Worm (Caenorhabditis elegans) whole organism, L4 larva: ENCODE data around the gene gly-7.

Experiments used
- D1046.2 ChIP-seq: fragments of 200-800 bp; sonication (Bioruptor generic); IDR thresholded peaks from 2 replicates; pipeline ENCODE4 v1.3.6; 2022; ENCODE audit warnings: missing genetic modification characterization, missing compliant biosample characterization
- F10B5.3 ChIP-seq: sonication (generic microtip); optimal IDR thresholded peaks from 2 replicates; lab custom pipeline; 2016; ENCODE audit warnings: mild to moderate bottlenecking, missing genetic modification characterization, missing compliant biosample characterization
- F37D6.2 ChIP-seq: sonication (generic microtip); optimal IDR thresholded peaks from 2 replicates; lab custom pipeline; 2016; ENCODE audit warnings: mild to moderate bottlenecking, missing genetic modification characterization, missing compliant biosample characterization
- F49E8.2 ChIP-seq: sonication (generic microtip); optimal IDR thresholded peaks from 2 replicates; lab custom pipeline; 2016; ENCODE audit warnings: missing compliant biosample characterization, mild to moderate bottlenecking, missing genetic modification characterization, borderline replicate concordance
- T26A8.4 ChIP-seq: fragments of 200-800 bp; sonication (Bioruptor generic); IDR thresholded peaks from 2 replicates; pipeline ENCODE4 v1.3.6; 2022; ENCODE audit warnings: missing genetic modification characterization, missing compliant biosample characterization
- Y48G9A.11 ChIP-seq: fragments of 200-800 bp; sonication (Bioruptor generic); IDR thresholded peaks from 2 replicates; pipeline ENCODE4 v1.3.6; 2022; ENCODE audit warnings: missing genetic modification reagents, missing genetic modification characterization, missing compliant biosample characterization
- Y75B8A.6 ChIP-seq: fragments of 200-800 bp; sonication (Bioruptor generic); IDR thresholded peaks from 2 replicates; pipeline ENCODE4 v1.3.6; 2022; ENCODE audit warnings: missing genetic modification reagents, missing genetic modification characterization, missing compliant biosample characterization
- aly-2 ChIP-seq: sonication (generic microtip); optimal IDR thresholded peaks from 2 replicates; lab custom pipeline; 2018; ENCODE audit warnings: missing biosample characterization, missing genetic modification characterization
- ama-1 ChIP-seq: fragments of 150-350 bp; optimal IDR thresholded peaks from 2 replicates; lab custom pipeline; 2014; ENCODE audit warnings: inconsistent platforms, mixed read lengths
- arid-1 ChIP-seq: fragments of 200-800 bp; sonication (Bioruptor generic); conservative IDR thresholded peaks from 2 replicates; pipeline ENCODE4 v1.3.6; 2022; ENCODE audit warnings: missing genetic modification reagents, missing genetic modification characterization, missing compliant biosample characterization
- ceh-28 ChIP-seq: fragments of 150-350 bp; optimal IDR thresholded peaks from 2 replicates; lab custom pipeline; 2014; ENCODE audit warnings: missing biosample characterization, missing genetic modification reagents, missing genetic modification characterization
- ceh-32 ChIP-seq: sonication (generic microtip); optimal IDR thresholded peaks from 2 replicates; lab custom pipeline; 2016; ENCODE audit warnings: mild to moderate bottlenecking, missing genetic modification characterization, missing compliant biosample characterization; ENCODE audit not compliant: poor library complexity
- ceh-44 ChIP-seq: fragments of 200-800 bp; sonication (Bioruptor generic); IDR thresholded peaks from 2 replicates; pipeline ENCODE4 v1.3.6; 2022; ENCODE audit warnings: missing genetic modification reagents, missing genetic modification characterization, missing compliant biosample characterization
- ceh-62 ChIP-seq: sonication (generic microtip); optimal IDR thresholded peaks from 2 replicates; lab custom pipeline; 2017; ENCODE audit warnings: missing biosample characterization, missing genetic modification characterization
- ceh-82 ChIP-seq: sonication (generic microtip); optimal IDR thresholded peaks from 2 replicates; lab custom pipeline; 2017; ENCODE audit warnings: missing biosample characterization, missing genetic modification characterization
- cey-2 ChIP-seq: sonication (generic microtip); optimal IDR thresholded peaks from 3 replicates; lab custom pipeline; 2017; ENCODE audit warnings: missing genetic modification characterization, mild to moderate bottlenecking, missing compliant biosample characterization, antibody characterized with exemption, borderline replicate concordance; ENCODE audit not compliant: insufficient read depth
- daf-8 ChIP-seq: fragments of 200-800 bp; sonication (Bioruptor generic); IDR thresholded peaks from 2 replicates; pipeline ENCODE4 v1.3.6; 2022; ENCODE audit warnings: missing genetic modification characterization, missing compliant biosample characterization
- dmd-8 ChIP-seq: fragments of 200-800 bp; sonication (Bioruptor generic); IDR thresholded peaks from 2 replicates; pipeline ENCODE4 v1.3.6; 2022; ENCODE audit warnings: missing genetic modification characterization, missing compliant biosample characterization
- dpl-1 ChIP-seq: fragments of 150-350 bp; optimal IDR thresholded peaks from 2 replicates; lab custom pipeline; 2014; ENCODE audit warnings: missing biosample characterization, missing genetic modification reagents, missing genetic modification characterization
- egl-43 ChIP-seq: fragments of 200-800 bp; sonication (Bioruptor generic); IDR thresholded peaks from 2 replicates; pipeline ENCODE4 v1.3.6; 2022; ENCODE audit warnings: missing genetic modification reagents, missing genetic modification characterization, missing compliant biosample characterization
- fos-1 ChIP-seq: fragments of 150-350 bp; optimal IDR thresholded peaks from 2 replicates; lab custom pipeline; 2014; ENCODE audit warnings: missing biosample characterization, missing genetic modification characterization
- gei-8 ChIP-seq: fragments of 200-800 bp; sonication (Bioruptor generic); optimal IDR thresholded peaks from 2 replicates; lab custom pipeline; 2018; ENCODE audit warnings: mild to moderate bottlenecking, missing genetic modification characterization, missing compliant biosample characterization
- hif-1 ChIP-seq, 2 experiments: sonication (generic microtip); optimal IDR thresholded peaks; 2 replicates each; lab custom pipeline; 2016 to 2017; ENCODE audit warnings: missing compliant biosample characterization in 2 of 2, missing genetic modification characterization in 2 of 2, missing genetic modification reagents in 2 of 2, missing genotype in 2 of 2, mild to moderate bottlenecking in 1 of 2
- hlh-30 ChIP-seq: sonication (generic microtip); optimal IDR thresholded peaks from 2 replicates; lab custom pipeline; 2017; ENCODE audit warnings: antibody characterized with exemption, mild to moderate bottlenecking, missing genetic modification characterization, missing compliant biosample characterization; ENCODE audit not compliant: insufficient read depth
- hmg-1.1 ChIP-seq: fragments of 200-800 bp; sonication (Bioruptor generic); IDR thresholded peaks from 2 replicates; pipeline ENCODE4 v1.3.6; 2022; ENCODE audit warnings: missing genetic modification reagents, missing genetic modification characterization, missing compliant biosample characterization
- lim-7 ChIP-seq: fragments of 200-800 bp; sonication (Bioruptor generic); IDR thresholded peaks from 2 replicates; pipeline ENCODE4 v1.3.6; 2022; ENCODE audit warnings: missing genetic modification characterization, missing compliant biosample characterization
- lin-13 ChIP-seq: fragments of 150-350 bp; optimal IDR thresholded peaks from 2 replicates; lab custom pipeline; 2014; ENCODE audit warnings: missing biosample characterization, missing genetic modification reagents, missing genetic modification characterization
- lin-29 ChIP-seq: fragments of 200-800 bp; sonication (Bioruptor generic); IDR thresholded peaks from 2 replicates; pipeline ENCODE4 v1.3.6; 2022; ENCODE audit warnings: missing genetic modification reagents, missing genetic modification characterization, missing compliant biosample characterization
- lin-38 ChIP-seq: fragments of 200-800 bp; sonication (Bioruptor generic); IDR thresholded peaks from 2 replicates; pipeline ENCODE4 v1.3.6; 2022; ENCODE audit warnings: missing genetic modification reagents, missing genetic modification characterization, missing compliant biosample characterization
- mdl-1 ChIP-seq, 2 experiments: fragments of 150-350 bp in 1 of 2; sonication (generic microtip) in 1 of 2; optimal IDR thresholded peaks; 2 replicates each; lab custom pipeline; 2014 to 2017; ENCODE audit warnings: missing biosample characterization in 2 of 2, missing genetic modification characterization in 2 of 2
- mep-1 ChIP-seq: fragments of 150-350 bp; sonication (generic microtip); optimal IDR thresholded peaks from 3 replicates; lab custom pipeline; 2014; ENCODE audit warnings: missing biosample characterization, missing genetic modification characterization
- mes-2 ChIP-seq: sonication (generic microtip); optimal IDR thresholded peaks from 2 replicates; lab custom pipeline; 2016; ENCODE audit warnings: missing genotype, mild to moderate bottlenecking, missing genetic modification characterization, missing compliant biosample characterization; ENCODE audit not compliant: poor library complexity, severe bottlenecking
- mxl-3 ChIP-seq: fragments of 200-800 bp; sonication (Bioruptor generic); optimal IDR thresholded peaks from 2 replicates; lab custom pipeline; 2018; ENCODE audit warnings: mild to moderate bottlenecking, missing genetic modification characterization, missing compliant biosample characterization
- nhr-10 ChIP-seq: fragments of 150-350 bp; optimal IDR thresholded peaks from 2 replicates; lab custom pipeline; 2014; ENCODE audit warnings: missing biosample characterization, missing genetic modification characterization
- nhr-11 ChIP-seq: fragments of 150-350 bp; optimal IDR thresholded peaks from 2 replicates; lab custom pipeline; 2014; ENCODE audit warnings: missing biosample characterization, missing genetic modification characterization
- nhr-111 ChIP-seq: fragments of 200-800 bp; sonication (Bioruptor generic); optimal IDR thresholded peaks from 2 replicates; lab custom pipeline; 2018; ENCODE audit warnings: mild to moderate bottlenecking, missing genetic modification characterization, missing compliant biosample characterization
- nhr-237 ChIP-seq: sonication (generic microtip); optimal IDR thresholded peaks from 2 replicates; lab custom pipeline; 2017; ENCODE audit warnings: missing biosample characterization, missing genetic modification characterization
- nhr-28 ChIP-seq: fragments of 150-350 bp; optimal IDR thresholded peaks from 2 replicates; lab custom pipeline; 2014; ENCODE audit warnings: missing biosample characterization, missing genetic modification characterization
- nhr-41 ChIP-seq: fragments of 200-800 bp; sonication (Bioruptor generic); IDR thresholded peaks from 2 replicates; pipeline ENCODE4 v1.3.6; 2022; ENCODE audit warnings: missing genetic modification reagents, missing genetic modification characterization, missing compliant biosample characterization
- nhr-6 ChIP-seq: fragments of 150-350 bp; optimal IDR thresholded peaks from 2 replicates; lab custom pipeline; 2014; ENCODE audit warnings: missing biosample characterization, missing genetic modification characterization
- nhr-76 ChIP-seq: fragments of 150-350 bp; optimal IDR thresholded peaks from 2 replicates; lab custom pipeline; 2014; ENCODE audit warnings: missing biosample characterization, missing genetic modification characterization
- pha-4 ChIP-seq, 2 experiments: fragments of 150-350 bp in 1 of 2; fragments of 200-800 bp in 1 of 2; sonication (Bioruptor generic) in 1 of 2; IDR thresholded peaks in 1 of 2; optimal IDR thresholded peaks in 1 of 2; 2 replicates each; pipeline versions ENCODE4 v1.3.6 to Lab custom; 2014 to 2022; ENCODE audit warnings: missing genetic modification characterization in 2 of 2, missing genetic modification reagents in 2 of 2, missing biosample characterization in 1 of 2, missing compliant biosample characterization in 1 of 2
- rbr-2 ChIP-seq: sonication (generic microtip); optimal IDR thresholded peaks from 2 replicates; lab custom pipeline; 2016; ENCODE audit warnings: missing genotype, missing genetic modification characterization, missing compliant biosample characterization
- snpc-4 ChIP-seq: fragments of 150-350 bp; optimal IDR thresholded peaks from 2 replicates; lab custom pipeline; 2014; ENCODE audit warnings: missing biosample characterization, missing genetic modification characterization
- tag-97 ChIP-seq: fragments of 200-800 bp; sonication (Bioruptor generic); IDR thresholded peaks from 2 replicates; pipeline ENCODE4 v1.3.6; 2022; ENCODE audit warnings: missing genetic modification characterization, missing compliant biosample characterization
- tra-1 ChIP-seq: fragments of 200-800 bp; sonication (Bioruptor generic); IDR thresholded peaks from 2 replicates; pipeline ENCODE4 v1.3.6; 2022; ENCODE audit warnings: missing genetic modification reagents, missing genetic modification characterization, missing compliant biosample characterization
- unc-130 ChIP-seq: sonication (generic microtip); optimal IDR thresholded peaks from 2 replicates; lab custom pipeline; 2016; ENCODE audit warnings: missing genetic modification reagents, missing genetic modification characterization, missing compliant biosample characterization
- zfp-3 ChIP-seq: fragments of 200-800 bp; sonication (Bioruptor generic); conservative IDR thresholded peaks from 2 replicates; pipeline ENCODE4 v1.3.6; 2022; ENCODE audit warnings: missing genetic modification reagents, missing genetic modification characterization, missing compliant biosample characterization
- ztf-7 ChIP-seq: fragments of 150-350 bp; optimal IDR thresholded peaks from 2 replicates; lab custom pipeline; 2014; ENCODE audit warnings: missing biosample characterization, missing genetic modification characterization

The gly-7 gene

DNA sequence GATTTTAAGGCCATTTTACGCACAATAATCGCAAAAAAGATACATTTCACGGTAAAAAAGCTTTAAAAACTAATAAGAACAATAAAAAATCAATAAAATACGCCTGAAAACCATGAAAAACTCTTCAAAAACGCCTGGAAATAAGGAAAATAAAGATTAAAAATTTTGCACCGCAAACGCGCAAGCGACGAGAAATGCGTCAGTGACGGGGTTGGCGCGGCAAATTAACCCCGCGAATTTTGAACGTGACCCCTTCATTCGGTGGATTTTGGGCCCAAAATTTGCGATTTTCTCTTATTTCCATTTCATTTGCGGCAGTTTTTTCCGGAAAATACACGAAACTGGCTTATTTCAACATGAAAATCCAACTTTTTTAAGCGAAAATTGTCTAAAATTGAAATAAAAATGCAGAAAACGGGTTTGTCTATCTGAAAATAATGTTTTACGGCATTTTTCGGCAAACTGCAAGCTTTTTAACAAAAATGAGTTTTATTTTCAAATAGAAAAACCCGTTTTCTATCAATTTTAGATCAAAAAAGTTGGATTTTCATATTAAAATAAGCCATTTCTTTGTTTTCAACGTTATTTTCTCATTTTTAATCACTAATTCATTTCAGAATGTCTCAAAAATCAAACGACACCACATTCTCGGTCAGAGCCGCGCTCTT lies 47.6 kb upstream of the gly-7 start, which contains the start of gene knl-3 (continued):
- peak; percentile 44 for TF ChIP-seq snpc-4 (tag; lab: Kevin White, UChicago)
- peak; percentile 80 for TF ChIP-seq zfp-3 (GFP tag; lab: Robert Waterston, UW)
- TF ChIP-seq ceh-82 (tag; lab: Kevin White, UChicago) = no peak
- TF ChIP-seq nhr-76 (tag; lab: Kevin White, UChicago) = no peak
- peak; percentile 92 for TF ChIP-seq mep-1
- TF ChIP-seq nhr-28 (tag; lab: Kevin White, UChicago) = peak; percentile 66
- peak; percentile 87 for TF ChIP-seq rbr-2 (tag; lab: Kevin White, UChicago)
- TF ChIP-seq daf-8 = no peak
- TF ChIP-seq arid-1 (GFP tag; lab: Robert Waterston, UW) = peak; percentile 93
- TF ChIP-seq ceh-32 (tag; lab: Kevin White, UChicago) = no peak
- TF ChIP-seq lim-7 (GFP tag; lab: Robert Waterston, UW) = no peak
- TF ChIP-seq mes-2 (tag; lab: Kevin White, UChicago) = peak; percentile 93
- peak; percentile 94 for TF ChIP-seq lin-38 (GFP tag; lab: Robert Waterston, UW)
- TF ChIP-seq D1046.2 (GFP tag; lab: Robert Waterston, UW) = peak; percentile 72
- peak; percentile 81 for TF ChIP-seq hlh-30 (tag; lab: Kevin White, UChicago)
- TF ChIP-seq gei-8 = no peak
- TF ChIP-seq hif-1 (tag; optimal IDR thresholded peaks at IDR 0.05; lab: Kevin White, UChicago) = peak; percentile 0 to 66
- peak; percentile 87 for TF ChIP-seq lin-13 (GFP tag; lab: Kevin White, UChicago)
- TF ChIP-seq dpl-1 (GFP tag; lab: Kevin White, UChicago) = peak; percentile 98
- TF ChIP-seq ceh-62 (tag; lab: Kevin White, UChicago) = no peak
- peak in 1 of 2 experiments; percentile 32 for TF ChIP-seq mdl-1 (tag; optimal IDR thresholded peaks at IDR 0.05; lab: Kevin White, UChicago)
- TF ChIP-seq Y75B8A.6 (GFP tag; lab: Robert Waterston, UW) = no peak
- TF ChIP-seq nhr-237 (tag; lab: Kevin White, UChicago) = no peak
- no peak for TF ChIP-seq tag-97
- peak; percentile 84 for TF ChIP-seq Y48G9A.11 (GFP tag; lab: Robert Waterston, UW)
- TF ChIP-seq nhr-11 = peak; percentile 82
- TF ChIP-seq fos-1 (tag; lab: Kevin White, UChicago) = no peak
- peak; percentile 70 for TF ChIP-seq ztf-7 (tag; lab: Kevin White, UChicago)
- no peak for TF ChIP-seq cey-2 (tag; lab: Kevin White, UChicago)
- no peak for TF ChIP-seq ceh-28 (tag; lab: Kevin White, UChicago)
- TF ChIP-seq aly-2 (tag; lab: Kevin White, UChicago) = no peak
- peak; percentile 33 for TF ChIP-seq mxl-3 (GFP tag; lab: Kevin White, UChicago)
- no peak for TF ChIP-seq nhr-41 (GFP tag; lab: Robert Waterston, UW)
- no peak for TF ChIP-seq nhr-10
- peak; percentile 54; the same call in 1 of the 2 replicates for TF ChIP-seq tra-1 (GFP tag; lab: Robert Waterston, UW)
- TF ChIP-seq nhr-111 (GFP tag; lab: Kevin White, UChicago) = no peak
- TF ChIP-seq F49E8.2 (tag; lab: Kevin White, UChicago) = peak; percentile 86
- TF ChIP-seq unc-130 (GFP tag; lab: Kevin White, UChicago) = peak; percentile 85
- peak; percentile 60 for TF ChIP-seq F37D6.2 (tag; lab: Kevin White, UChicago)
- peak; percentile 42; the same call in 1 of the 2 replicates for TF ChIP-seq ceh-44 (GFP tag; lab: Robert Waterston, UW)
- TF ChIP-seq dmd-8 (GFP tag; lab: Robert Waterston, UW) = no peak
- peak; percentile 64 for TF ChIP-seq lin-29
- TF ChIP-seq nhr-6 (tag; lab: Kevin White, UChicago) = peak; percentile 57
- TF ChIP-seq F10B5.3 = peak; percentile 66
- peak; percentile 79 for TF ChIP-seq egl-43
- TF ChIP-seq T26A8.4 (GFP tag; lab: Robert Waterston, UW) = peak; percentile 93
- TF ChIP-seq ama-1 = no peak
- peak; percentile 76; the same call in 1 of the 2 replicates for TF ChIP-seq pha-4 (GFP tag; IDR thresholded peaks at IDR 0.05; lab: Robert Waterston, UW)
- TF ChIP-seq pha-4 (tag; optimal IDR thresholded peaks at IDR 0.05; lab: Kevin White, UChicago) = no peak
- peak; percentile 91 for TF ChIP-seq hmg-1.1 (GFP tag; lab: Robert Waterston, UW)
